Worm (Caenorhabditis elegans) whole organism, L3 larva: Measurements from ENCODE around the gene tsr-1.

Experiments
- ama-1 ChIP-seq: fragments of 150-350 bp; optimal IDR thresholded peaks from 2 replicates; lab custom pipeline; 2018
- hmg-11 ChIP-seq: sonication (generic microtip); optimal IDR thresholded peaks from 2 replicates; lab custom pipeline; 2016; ENCODE audit warnings: missing genetic modification characterization, missing compliant biosample characterization
- jun-1 ChIP-seq: fragments of 150-350 bp; optimal IDR thresholded peaks from 2 replicates; lab custom pipeline; 2014; ENCODE audit warnings: missing biosample characterization, missing genetic modification reagents, missing genetic modification characterization
- mdl-1 ChIP-seq: fragments of 150-350 bp; optimal IDR thresholded peaks from 2 replicates; lab custom pipeline; 2014; ENCODE audit warnings: missing biosample characterization, missing genetic modification characterization
- nhr-23 ChIP-seq: fragments of 150-350 bp; optimal IDR thresholded peaks from 2 replicates; lab custom pipeline; 2014; ENCODE audit warnings: missing biosample characterization, missing genetic modification reagents, missing genetic modification characterization
- nhr-43 ChIP-seq: sonication (generic microtip); optimal IDR thresholded peaks from 2 replicates; lab custom pipeline; 2016; ENCODE audit warnings: mild to moderate bottlenecking, missing genetic modification characterization, missing compliant biosample characterization; ENCODE audit not compliant: poor library complexity, severe bottlenecking
- pha-4 ChIP-seq: fragments of 150-350 bp; optimal IDR thresholded peaks from 2 replicates; lab custom pipeline; 2014; ENCODE audit warnings: missing biosample characterization, missing genetic modification reagents, missing genetic modification characterization
- skn-1 ChIP-seq: fragments of 150-350 bp; optimal IDR thresholded peaks from 2 replicates; lab custom pipeline; 2014; ENCODE audit warnings: missing biosample characterization, missing genetic modification characterization

ce11 chrII:2411093-2411492, 62.1 kb downstream of the tsr-1 start:
- TF ChIP-seq ama-1 (no peak), skn-1 (no peak), pha-4 (no peak), nhr-23 (tag; lab: Kevin White, UChicago) (no peak), nhr-43 (tag; lab: Kevin White, UChicago) (no peak), mdl-1 (tag; lab: Kevin White, UChicago) (no peak), hmg-11 (no peak), jun-1 (tag; lab: Kevin White, UChicago) (no peak)
